Worm (Caenorhabditis elegans) whole organism, early embryonic: ENCODE data around the gene glb-29.

Experiments used
- ama-1 ChIP-seq: fragments of 150-350 bp; optimal IDR thresholded peaks from 2 replicates; lab custom pipeline; 2014
- ceh-36 ChIP-seq: sonication (generic microtip); optimal IDR thresholded peaks from 2 replicates; lab custom pipeline; 2016; ENCODE audit warnings: missing genetic modification characterization, inconsistent platforms, missing compliant biosample characterization
- hmbx-1 ChIP-seq: sonication (generic microtip); optimal IDR thresholded peaks from 2 replicates; lab custom pipeline; 2016; ENCODE audit warnings: mild to moderate bottlenecking, missing genetic modification characterization, missing compliant biosample characterization
- pes-1 ChIP-seq: fragments of 200-800 bp; sonication (Bioruptor generic); IDR thresholded peaks from 2 replicates; pipeline ENCODE4 v1.3.6; 2022; ENCODE audit warnings: missing genetic modification reagents, missing genetic modification characterization, missing compliant biosample characterization
- sea-1 ChIP-seq: fragments of 200-800 bp; sonication (Bioruptor generic); conservative IDR thresholded peaks from 2 replicates; pipeline ENCODE4 v1.3.6; 2022; ENCODE audit warnings: missing genetic modification characterization, missing compliant biosample characterization
- tra-4 ChIP-seq: sonication (generic microtip); optimal IDR thresholded peaks from 2 replicates; lab custom pipeline; 2017; ENCODE audit warnings: missing genetic modification characterization, missing compliant biosample characterization

ce11 chrII:12071243-12071642, 62.4 kb downstream of the glb-29 start:
- TF ChIP-seq ama-1 (lab: Kevin White, UChicago) (no peak), sea-1 (GFP tag; lab: Robert Waterston, UW) (no peak), hmbx-1 (tag; lab: Kevin White, UChicago) (no peak), ceh-36 (no peak), tra-4 (tag; lab: Kevin White, UChicago) (no peak), pes-1 (no peak)
